Worm (Caenorhabditis elegans) whole organism, L4 larva: Measurements from ENCODE around the gene C13C4.8.

Source experiments
- Y48G9A.11 ChIP-seq: fragments of 200-800 bp; sonication (Bioruptor generic); IDR thresholded peaks from 2 replicates; pipeline ENCODE4 v1.3.6; 2022; ENCODE audit warnings: missing genetic modification reagents, missing genetic modification characterization, missing compliant biosample characterization
- Y5F2A.4 ChIP-seq: fragments of 200-800 bp; sonication (Bioruptor generic); optimal IDR thresholded peaks from 2 replicates; lab custom pipeline; 2018; ENCODE audit warnings: mild to moderate bottlenecking, missing genetic modification characterization, missing compliant biosample characterization
- ZK546.5 ChIP-seq, 2 experiments: sonication (generic microtip); optimal IDR thresholded peaks; 2 replicates each; lab custom pipeline; 2017; ENCODE audit warnings: missing biosample characterization in 2 of 2, missing genetic modification characterization in 2 of 2
- attf-4 ChIP-seq: sonication (generic microtip); optimal IDR thresholded peaks from 3 replicates; lab custom pipeline; 2017; ENCODE audit warnings: missing biosample characterization, missing genetic modification characterization
- daf-12 ChIP-seq: fragments of 150-350 bp; optimal IDR thresholded peaks from 2 replicates; lab custom pipeline; 2014; ENCODE audit warnings: missing biosample characterization, missing genetic modification reagents, missing genetic modification characterization
- daf-16 ChIP-seq, 3 experiments: sonication (generic microtip); optimal IDR thresholded peaks; 2 replicates each; lab custom pipeline; 2016 to 2017; ENCODE audit warnings: missing genetic modification characterization in 3 of 3, missing genetic modification reagents in 3 of 3, mild to moderate bottlenecking in 2 of 3, missing compliant biosample characterization in 2 of 3, missing biosample characterization in 1 of 3, moderate library complexity in 1 of 3
- dmd-6 ChIP-seq: fragments of 200-800 bp; sonication (Bioruptor generic); IDR thresholded peaks from 2 replicates; pipeline ENCODE4 v1.3.6; 2022; ENCODE audit warnings: missing genetic modification reagents, missing genetic modification characterization, missing compliant biosample characterization
- dmd-8 ChIP-seq: fragments of 200-800 bp; sonication (Bioruptor generic); IDR thresholded peaks from 2 replicates; pipeline ENCODE4 v1.3.6; 2022; ENCODE audit warnings: missing genetic modification characterization, missing compliant biosample characterization
- dmd-9 ChIP-seq: fragments of 200-800 bp; sonication (Bioruptor generic); IDR thresholded peaks from 2 replicates; pipeline ENCODE4 v1.3.6; 2022; ENCODE audit warnings: missing genetic modification reagents, missing genetic modification characterization, missing compliant biosample characterization
- dpl-1 ChIP-seq: fragments of 150-350 bp; optimal IDR thresholded peaks from 2 replicates; lab custom pipeline; 2014; ENCODE audit warnings: missing biosample characterization, missing genetic modification reagents, missing genetic modification characterization
- dve-1 ChIP-seq: sonication (generic microtip); optimal IDR thresholded peaks from 2 replicates; lab custom pipeline; 2017; ENCODE audit warnings: antibody characterized with exemption, mild to moderate bottlenecking, missing genetic modification characterization, missing compliant biosample characterization; ENCODE audit not compliant: insufficient read depth
- egl-27 ChIP-seq: sonication (generic microtip); optimal IDR thresholded peaks from 3 replicates; lab custom pipeline; 2017; ENCODE audit warnings: missing biosample characterization, missing genetic modification reagents, missing genetic modification characterization
- hlh-11 ChIP-seq: fragments of 200-800 bp; sonication (Bioruptor generic); optimal IDR thresholded peaks from 2 replicates; lab custom pipeline; 2018; ENCODE audit warnings: mild to moderate bottlenecking, missing genetic modification characterization, missing compliant biosample characterization
- hmg-1.1 ChIP-seq: fragments of 200-800 bp; sonication (Bioruptor generic); IDR thresholded peaks from 2 replicates; pipeline ENCODE4 v1.3.6; 2022; ENCODE audit warnings: missing genetic modification reagents, missing genetic modification characterization, missing compliant biosample characterization
- lin-13 ChIP-seq: fragments of 150-350 bp; optimal IDR thresholded peaks from 2 replicates; lab custom pipeline; 2014; ENCODE audit warnings: missing biosample characterization, missing genetic modification reagents, missing genetic modification characterization
- lir-3 ChIP-seq: sonication (generic microtip); optimal IDR thresholded peaks from 2 replicates; lab custom pipeline; 2016; ENCODE audit warnings: mild to moderate bottlenecking, missing genetic modification characterization, missing compliant biosample characterization
- madf-9 ChIP-seq: fragments of 200-800 bp; sonication (Bioruptor generic); conservative IDR thresholded peaks from 2 replicates; pipeline ENCODE4 v1.3.6; 2022; ENCODE audit warnings: missing genetic modification reagents, missing genetic modification characterization, missing compliant biosample characterization
- mep-1 ChIP-seq: fragments of 150-350 bp; sonication (generic microtip); optimal IDR thresholded peaks from 3 replicates; lab custom pipeline; 2014; ENCODE audit warnings: missing biosample characterization, missing genetic modification characterization
- mxl-2 ChIP-seq: fragments of 200-800 bp; sonication (Bioruptor generic); conservative IDR thresholded peaks from 2 replicates; pipeline ENCODE4 v1.3.6; 2022; ENCODE audit warnings: missing genetic modification reagents, missing genetic modification characterization, missing compliant biosample characterization
- nhr-102 ChIP-seq: sonication (generic microtip); optimal IDR thresholded peaks from 2 replicates; lab custom pipeline; 2016; ENCODE audit warnings: mild to moderate bottlenecking, missing genetic modification characterization, moderate library complexity, missing compliant biosample characterization
- nhr-28 ChIP-seq: fragments of 150-350 bp; optimal IDR thresholded peaks from 2 replicates; lab custom pipeline; 2014; ENCODE audit warnings: missing biosample characterization, missing genetic modification characterization
- nhr-48 ChIP-seq: sonication (generic microtip); optimal IDR thresholded peaks from 2 replicates; lab custom pipeline; 2016; ENCODE audit warnings: mild to moderate bottlenecking, missing genetic modification characterization, missing compliant biosample characterization
- nhr-77 ChIP-seq: fragments of 150-350 bp; optimal IDR thresholded peaks from 2 replicates; lab custom pipeline; 2014; ENCODE audit warnings: missing biosample characterization, missing genetic modification characterization
- pha-4 ChIP-seq, 2 experiments: fragments of 150-350 bp in 1 of 2; fragments of 200-800 bp in 1 of 2; sonication (Bioruptor generic) in 1 of 2; IDR thresholded peaks in 1 of 2; optimal IDR thresholded peaks in 1 of 2; 2 replicates each; pipeline versions ENCODE4 v1.3.6 to Lab custom; 2014 to 2022; ENCODE audit warnings: missing genetic modification characterization in 2 of 2, missing genetic modification reagents in 2 of 2, missing biosample characterization in 1 of 2, missing compliant biosample characterization in 1 of 2
- pqm-1 ChIP-seq: sonication (generic microtip); optimal IDR thresholded peaks from 2 replicates; lab custom pipeline; 2017; ENCODE audit warnings: missing biosample characterization, missing genetic modification characterization
- set-16 ChIP-seq: fragments of 200-800 bp; sonication (Bioruptor generic); IDR thresholded peaks from 2 replicates; pipeline ENCODE4 v1.3.6; 2022; ENCODE audit warnings: missing genetic modification reagents, missing genetic modification characterization, missing compliant biosample characterization
- snpc-1.2 ChIP-seq: fragments of 200-800 bp; sonication (Bioruptor generic); IDR thresholded peaks from 2 replicates; pipeline ENCODE4 v1.3.6; 2022; ENCODE audit warnings: missing genetic modification reagents, missing genetic modification characterization, missing compliant biosample characterization
- snpc-4 ChIP-seq: fragments of 150-350 bp; optimal IDR thresholded peaks from 2 replicates; lab custom pipeline; 2014; ENCODE audit warnings: missing biosample characterization, missing genetic modification characterization
- tra-1 ChIP-seq: fragments of 200-800 bp; sonication (Bioruptor generic); IDR thresholded peaks from 2 replicates; pipeline ENCODE4 v1.3.6; 2022; ENCODE audit warnings: missing genetic modification reagents, missing genetic modification characterization, missing compliant biosample characterization
- zag-1 ChIP-seq: fragments of 150-350 bp; optimal IDR thresholded peaks from 2 replicates; lab custom pipeline; 2014; ENCODE audit warnings: missing biosample characterization, missing genetic modification characterization
- zip-11 ChIP-seq: fragments of 200-800 bp; sonication (Bioruptor generic); IDR thresholded peaks from 2 replicates; pipeline ENCODE4 v1.3.6; 2022; ENCODE audit warnings: missing genetic modification characterization, missing compliant biosample characterization
- zip-2 ChIP-seq: fragments of 150-350 bp; optimal IDR thresholded peaks from 2 replicates; lab custom pipeline; 2014; ENCODE audit warnings: missing biosample characterization, missing genetic modification characterization
- ztf-7 ChIP-seq: fragments of 150-350 bp; optimal IDR thresholded peaks from 2 replicates; lab custom pipeline; 2014; ENCODE audit warnings: missing biosample characterization, missing genetic modification characterization

C13C4.8 gene

ce11 chrV:12074886-12075285 is 42.9 kb upstream of the C13C4.8 start, which contains the start of gene R07B7.6:
R07B7.6 (minus strand) TSS chrV:12074986.
- TF ChIP-seq snpc-4 = no peak
- TF ChIP-seq madf-9 = no peak
- TF ChIP-seq egl-27 (tag; lab: Kevin White, UChicago) = no peak
- TF ChIP-seq dpl-1 (GFP tag; lab: Kevin White, UChicago) = no peak
- no peak for TF ChIP-seq nhr-102
- no peak for TF ChIP-seq mep-1
- TF ChIP-seq Y5F2A.4 (GFP tag; lab: Kevin White, UChicago) = no peak
- TF ChIP-seq zag-1 (tag; lab: Kevin White, UChicago) = no peak
- no peak for TF ChIP-seq tra-1 (GFP tag; lab: Robert Waterston, UW)
- no peak for TF ChIP-seq lir-3 (tag; lab: Kevin White, UChicago)
- no peak for TF ChIP-seq zip-2
- TF ChIP-seq attf-4 (tag; lab: Kevin White, UChicago) = no peak
- TF ChIP-seq Y48G9A.11 (GFP tag; lab: Robert Waterston, UW) = no peak
- TF ChIP-seq daf-12 = no peak
- no peak for TF ChIP-seq lin-13 (GFP tag; lab: Kevin White, UChicago)
- TF ChIP-seq snpc-1.2 (GFP tag; lab: Robert Waterston, UW) = no peak
- TF ChIP-seq, all 104 proteins: peak for 0

ce11 chrV:12075983-12076382 is 41.8 kb upstream of the C13C4.8 start:
- no peak for TF ChIP-seq daf-16 (GFP tag; optimal IDR thresholded peaks at IDR 0.05; lab: Kevin White, UChicago)
- peak; percentile 73 for TF ChIP-seq daf-16 (tag; optimal IDR thresholded peaks at IDR 0.05; lab: Kevin White, UChicago)
- TF ChIP-seq hlh-11 (tag; lab: Kevin White, UChicago) = no peak
- peak; percentile 51 for TF ChIP-seq dmd-6 (GFP tag; lab: Robert Waterston, UW)
- no peak for TF ChIP-seq set-16 (GFP tag; lab: Robert Waterston, UW)
- TF ChIP-seq dmd-9 = no peak
- TF ChIP-seq pqm-1 (tag; lab: Kevin White, UChicago) = peak; percentile 60
- TF ChIP-seq nhr-28 (tag; lab: Kevin White, UChicago) = peak; percentile 67
- peak; percentile 26 for TF ChIP-seq dve-1 (tag; lab: Kevin White, UChicago)
- peak; percentile 41 for TF ChIP-seq nhr-77
- TF ChIP-seq ztf-7 (tag; lab: Kevin White, UChicago) = no peak

ce11 chrV:12080274-12080673 is 37.5 kb upstream of the C13C4.8 start, which contains the start of gene R07B7.9:
R07B7.9 (minus strand) TSS chrV:12080374.
- TF ChIP-seq pha-4 (GFP tag; IDR thresholded peaks at IDR 0.05; lab: Robert Waterston, UW) = no peak
- TF ChIP-seq pha-4 (tag; optimal IDR thresholded peaks at IDR 0.05; lab: Kevin White, UChicago) = no peak
- TF ChIP-seq ZK546.5 (tag; optimal IDR thresholded peaks at IDR 0.05; lab: Kevin White, UChicago) = no peak
- no peak for TF ChIP-seq dmd-8 (GFP tag; lab: Robert Waterston, UW)
- no peak for TF ChIP-seq nhr-48 (tag; lab: Kevin White, UChicago)
- TF ChIP-seq zip-11 (GFP tag; lab: Robert Waterston, UW) = no peak
- no peak for TF ChIP-seq daf-12
- TF ChIP-seq, all 104 proteins: peak for 0

- TF ChIP-seq dve-1 (tag; lab: Kevin White, UChicago) (peak; percentile 14), mxl-2 (no peak), nhr-28 (tag; lab: Kevin White, UChicago) (peak; percentile 18), hmg-1.1 (GFP tag; lab: Robert Waterston, UW) (no peak)
Measured at ce11 chrV:12082932-12083331, 34.9 kb upstream of the C13C4.8 start, which contains the start of gene R07B7.10. R07B7.10 (plus strand) TSS chrV:12083216.

ce11 chrV:12084216-12084615 is 33.6 kb upstream of the C13C4.8 start, which contains the start of gene R07B7.8:
R07B7.8 (minus strand) TSS chrV:12084316.
- TF ChIP-seq dmd-6 (GFP tag; lab: Robert Waterston, UW) (peak; percentile 25; the same call in 1 of the 2 replicates), dmd-9 (no peak)
